Worm (Caenorhabditis elegans) whole organism, L1 larva: ENCODE measurements around the gene slcr-46.1.

Source experiments
- aly-2 ChIP-seq: fragments of 150-350 bp; optimal IDR thresholded peaks from 2 replicates; lab custom pipeline; 2014; ENCODE audit warnings: missing biosample characterization, missing genetic modification characterization
- nhr-77 ChIP-seq: fragments of 150-350 bp; optimal IDR thresholded peaks from 2 replicates; lab custom pipeline; 2014; ENCODE audit warnings: missing biosample characterization, missing genetic modification characterization

DNA sequence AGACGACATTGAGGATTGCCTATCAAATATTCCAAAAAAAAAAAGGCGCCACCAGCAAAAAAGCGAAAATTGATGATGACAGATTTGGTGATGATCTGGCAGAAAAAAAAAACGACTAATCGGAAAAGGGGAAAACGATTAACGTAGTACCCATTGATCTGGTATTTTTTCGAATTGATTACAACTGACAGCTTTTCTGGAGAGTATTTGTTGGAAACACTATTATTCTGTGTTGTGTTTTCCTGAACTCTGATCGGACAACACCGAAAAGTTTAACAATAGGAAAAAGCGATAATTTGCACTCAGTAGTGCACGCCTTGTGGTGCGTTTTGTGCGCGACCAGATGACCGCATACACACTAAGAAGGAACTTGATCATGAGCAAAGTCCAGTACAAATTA, 32.5 kb downstream of the slcr-46.1 start:
- no peak for TF ChIP-seq aly-2 (tag; lab: Kevin White, UChicago)
- no peak for TF ChIP-seq nhr-77 (tag; lab: Kevin White, UChicago)
